ENCODE assay signal across 2 worm cellular contexts in genomic region chrIII:3581636-3582035, ce11.
TF ChIP-seq lines count a peak whose summit lies in the region.

Gene C48D5.3 (minus strand): TSS chrIII:3581736.

TF ChIP-seq in whole organism, L2 larva, 48 proteins besides CTCF, POLR2A, EP300 and RAD21:
- TF ChIP-seq F13H6.1 (tag; optimal IDR thresholded peaks at IDR 0.05; lab: Kevin White, UChicago): no peak
- TF ChIP-seq fos-1 (tag; optimal IDR thresholded peaks at IDR 0.05; lab: Kevin White, UChicago): peak; percentile 19
TF ChIP-seq in whole organism, L2 larva: peak in this region for 1.

TF ChIP-seq in whole organism, L4 larva, 104 proteins besides CTCF, POLR2A, EP300 and RAD21:
- TF ChIP-seq F44E2.7 (GFP tag; IDR thresholded peaks at IDR 0.05; lab: Robert Waterston, UW) (no peak), pqm-1 (tag; optimal IDR thresholded peaks at IDR 0.05; lab: Kevin White, UChicago) (peak; percentile 44), daf-16 (GFP tag; optimal IDR thresholded peaks at IDR 0.05; lab: Kevin White, UChicago) (no peak), daf-16 (tag; optimal IDR thresholded peaks at IDR 0.05; lab: Kevin White, UChicago) (no peak)

Comparison
In these comparisons a context has a peak if more than half of its experiments do, and no peak if none do; other contexts are left out.
1. Of the 23 proteins assayed by ChIP-seq in both whole organism, L4 larva and whole organism, L2 larva: peak only in whole organism, L4 larva: none; only in whole organism, L2 larva: fos-1; in both: none; in neither: 22.